Fruit fly (Drosophila melanogaster): ENCODE measurements around the gene AkhR.
A peak's percentile ranks its signal among the peaks of the same experiment; 100 is the strongest.

Gene AkhR

DNA sequence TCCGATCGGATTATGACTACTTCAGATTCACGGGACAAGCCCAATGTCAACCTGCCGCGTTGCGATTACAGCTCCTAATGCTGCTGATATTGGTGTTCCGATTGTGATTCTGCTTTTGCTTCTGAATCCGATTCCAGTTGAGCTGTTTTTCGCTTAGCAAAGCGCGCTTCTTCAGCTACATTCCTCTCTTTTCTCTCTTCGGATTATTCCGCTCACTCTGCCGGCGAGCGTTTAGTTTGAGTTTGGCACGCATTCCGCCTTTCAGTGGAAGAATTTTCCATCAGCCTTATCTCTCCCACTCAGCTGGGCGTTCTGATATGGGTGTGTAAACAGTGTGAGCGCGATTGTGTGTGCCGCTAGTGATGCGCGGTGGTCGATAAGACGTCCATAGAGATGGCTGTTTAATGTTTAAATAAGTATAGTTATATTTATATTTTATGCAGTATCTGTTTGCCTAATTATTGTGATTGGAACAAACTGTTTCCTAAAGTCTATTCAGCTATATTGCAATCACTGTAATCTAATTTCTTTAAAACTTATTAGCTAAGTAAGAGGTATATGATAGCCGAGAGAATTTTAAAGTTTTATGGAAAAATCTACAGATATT is 48.2 kb downstream of the AkhR start, which contains the start of gene Galt (continued):
- peak; percentile 48 for TF ChIP-seq CoRest (tag; optimal IDR thresholded peaks at IDR 0.05)
- TF ChIP-seq grn (GFP tag; optimal IDR thresholded peaks at IDR 0.05): peak; percentile 93
- TF ChIP-seq zen2 (GFP tag; IDR thresholded peaks at IDR 0.05; ENCODE audit: partially characterized antibody): peak; percentile 54; the same call in 2 of the 3 replicates
- peak; percentile 26 for TF ChIP-seq Sox102F (GFP tag; optimal IDR thresholded peaks at IDR 0.05)
- TF ChIP-seq Eip74EF (GFP tag; optimal IDR thresholded peaks at IDR 0.05): peak in 1 of 2 experiments; percentile 24
- TF ChIP-seq Sox100B (GFP tag; optimal IDR thresholded peaks at IDR 0.05): no peak
- TF ChIP-seq H15 (GFP tag; IDR thresholded peaks at IDR 0.05): no peak
- TF ChIP-seq CG18619 (GFP tag; optimal IDR thresholded peaks at IDR 0.05): no peak
- TF ChIP-seq br (optimal IDR thresholded peaks at IDR 0.05): no peak
- no peak for TF ChIP-seq fru (optimal IDR thresholded peaks at IDR 0.05)
- 0 out of 3 replicates have a peak, but pooled peaks have one; percentile 31 for TF ChIP-seq CG11695 (GFP tag; IDR thresholded peaks at IDR 0.05)
- TF ChIP-seq CG7357 (GFP tag; IDR thresholded peaks at IDR 0.05): no peak
- peak; percentile 18 for TF ChIP-seq Jarid2 (GFP tag; optimal IDR thresholded peaks at IDR 0.05)
- peak; percentile 39; the same call in 1 of the 3 replicates for TF ChIP-seq tgo (GFP tag; IDR thresholded peaks at IDR 0.05)
- peak; percentile 49; the same call in 1 of the 2 replicates for TF ChIP-seq CG17328 (GFP tag; IDR thresholded peaks at IDR 0.05)
- TF ChIP-seq NK7.1 (GFP tag; optimal IDR thresholded peaks at IDR 0.05): no peak
- peak; percentile 22 for TF ChIP-seq ftz-f1 (GFP tag; optimal IDR thresholded peaks at IDR 0.05)
- TF ChIP-seq tio (GFP tag; optimal IDR thresholded peaks at IDR 0.05): no peak
- no peak for TF ChIP-seq Ets97D (GFP tag; optimal IDR thresholded peaks at IDR 0.05)
- TF ChIP-seq Hmr (GFP tag; optimal IDR thresholded peaks at IDR 0.05): peak; percentile 66
- peak; percentile 65 for TF ChIP-seq cg (GFP tag; optimal IDR thresholded peaks at IDR 0.05)
- peak; percentile 66 for TF ChIP-seq CG13296 (GFP tag; optimal IDR thresholded peaks at IDR 0.05)
- no peak for TF ChIP-seq pb (GFP tag; optimal IDR thresholded peaks at IDR 0.05)
- TF ChIP-seq hkb (optimal IDR thresholded peaks at IDR 0.05): no peak
- TF ChIP-seq hkb (GFP tag; IDR thresholded peaks at IDR 0.05): peak; percentile 30
- peak; percentile 9 for TF ChIP-seq kah (GFP tag; optimal IDR thresholded peaks at IDR 0.05)
- TF ChIP-seq CG12942 (GFP tag; optimal IDR thresholded peaks at IDR 0.05): no peak
- TF ChIP-seq CG7372 (GFP tag; IDR thresholded peaks at IDR 0.05): no peak
- peak in 1 of 2 experiments; percentile 73 for TF ChIP-seq crp (GFP tag; optimal IDR thresholded peaks at IDR 0.05)
- TF ChIP-seq fd3F (GFP tag; optimal IDR thresholded peaks at IDR 0.05): peak; percentile 11
- TF ChIP-seq B-H2 (GFP tag; optimal IDR thresholded peaks at IDR 0.05): peak; percentile 44
- peak; percentile 21 for TF ChIP-seq CG18599 (GFP tag; optimal IDR thresholded peaks at IDR 0.05)
- no peak for TF ChIP-seq CG18764 (GFP tag; optimal IDR thresholded peaks at IDR 0.05)
- TF ChIP-seq nerfin-1 (tag; optimal IDR thresholded peaks at IDR 0.05): peak; percentile 93
- TF ChIP-seq Elba2 (GFP tag; optimal IDR thresholded peaks at IDR 0.05): no peak
- TF ChIP-seq pho (GFP tag; optimal IDR thresholded peaks at IDR 0.05): no peak
- TF ChIP-seq MTF-1 (GFP tag; optimal IDR thresholded peaks at IDR 0.05; ENCODE audit: borderline replicate concordance): no peak
- TF ChIP-seq CG15696 (tag; optimal IDR thresholded peaks at IDR 0.05): peak; percentile 36
- no peak for TF ChIP-seq h (optimal IDR thresholded peaks at IDR 0.05)
- TF ChIP-seq amos (GFP tag; IDR thresholded peaks at IDR 0.05; ENCODE audit: partially characterized antibody): peak; percentile 10; the same call in 1 of the 2 replicates
- no peak for TF ChIP-seq CG3726 (GFP tag; IDR thresholded peaks at IDR 0.05)
- no peak for TF ChIP-seq CG10462 (GFP tag; optimal IDR thresholded peaks at IDR 0.05)
- no peak for TF ChIP-seq croc (GFP tag; conservative IDR thresholded peaks at IDR 0.05)
- no peak for TF ChIP-seq ac (GFP tag; optimal IDR thresholded peaks at IDR 0.05)
- no peak for TF ChIP-seq ind (GFP tag; optimal IDR thresholded peaks at IDR 0.05)
- TF ChIP-seq Xbp1 (GFP tag; optimal IDR thresholded peaks at IDR 0.05): peak; percentile 28
- no peak for TF ChIP-seq CG16779 (GFP tag; IDR thresholded peaks at IDR 0.05)
- TF ChIP-seq zf30C (GFP tag; optimal IDR thresholded peaks at IDR 0.05): no peak
- no peak for TF ChIP-seq CG10147 (GFP tag; optimal IDR thresholded peaks at IDR 0.05)
- peak; percentile 16 for TF ChIP-seq CG17186 (GFP tag; optimal IDR thresholded peaks at IDR 0.05)
- no peak for TF ChIP-seq Ravus (GFP tag; IDR thresholded peaks at IDR 0.05)

Measured in whole organism, embryonic.